Fruit fly (Drosophila melanogaster) whole organism, wandering third instar larva: ENCODE results near the gene CG3597.

ENCODE experiments used
- CG32264 ChIP-seq: fragments of 200-800 bp; sonication (Bioruptor generic); optimal IDR thresholded peaks from 2 replicates; lab custom pipeline; 2016; ENCODE audit warnings: missing biosample characterization, missing genetic modification characterization
- Hr78 ChIP-seq: fragments of >200 bp; optimal IDR thresholded peaks from 2 replicates; lab custom pipeline; 2017; ENCODE audit warnings: missing biosample characterization, missing genetic modification characterization
- Rel ChIP-seq, 2 experiments: fragments of 200-800 bp; sonication (Bioruptor generic) in 1 of 2; optimal IDR thresholded peaks; 2 replicates in 1 of 2; 3 replicates in 1 of 2; lab custom pipeline; 2016 to 2019; ENCODE audit warnings: mild to moderate bottlenecking in 2 of 2, missing biosample characterization in 2 of 2, missing genetic modification characterization in 2 of 2, moderate library complexity in 1 of 2
- psq ChIP-seq: fragments of 200-800 bp; sonication (Bioruptor generic); optimal IDR thresholded peaks from 3 replicates; lab custom pipeline; 2017; ENCODE audit warnings: missing biosample characterization, mild to moderate bottlenecking, missing genetic modification characterization, moderate library complexity

DNA sequence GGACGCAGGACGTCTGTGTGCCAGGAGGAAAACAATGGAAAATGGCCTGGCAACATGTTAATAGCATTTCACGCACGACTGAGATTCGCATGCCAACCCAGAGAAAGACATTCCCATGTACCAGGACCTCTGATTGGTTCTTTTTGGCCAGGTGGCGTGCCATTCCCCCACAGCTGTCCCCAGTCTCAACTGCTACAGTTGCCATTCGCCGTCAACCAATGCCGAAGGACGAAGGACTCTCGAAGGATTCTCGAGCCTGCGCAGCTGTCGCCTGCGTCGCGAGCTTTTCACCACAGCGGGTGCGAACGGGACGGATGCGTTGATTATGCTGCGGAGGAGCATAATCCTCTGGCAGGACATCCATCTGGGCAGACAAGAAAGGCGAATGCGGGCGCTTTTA is 28.6 kb upstream of the CG3597 start, which contains the start of gene VGlut:
- TF ChIP-seq Rel (GFP tag; optimal IDR thresholded peaks at IDR 0.05; lab: Kevin White, UChicago): no peak
- TF ChIP-seq Rel (tag; optimal IDR thresholded peaks at IDR 0.05; lab: Kevin White, UChicago): no peak
- no peak for TF ChIP-seq CG32264 (GFP tag; lab: Kevin White, UChicago)
- no peak for TF ChIP-seq psq (GFP tag; lab: Kevin White, UChicago)
- no peak for TF ChIP-seq Hr78 (GFP tag; lab: Kevin White, UChicago)
